Worm (Caenorhabditis elegans) whole organism, L4 larva: ENCODE results near the gene clc-23.

ENCODE experiments used
- F37D6.2 ChIP-seq: sonication (generic microtip); optimal IDR thresholded peaks from 2 replicates; lab custom pipeline; 2016; ENCODE audit warnings: mild to moderate bottlenecking, missing genetic modification characterization, missing compliant biosample characterization
- Y48G9A.11 ChIP-seq: fragments of 200-800 bp; sonication (Bioruptor generic); IDR thresholded peaks from 2 replicates; pipeline ENCODE4 v1.3.6; 2022; ENCODE audit warnings: missing genetic modification reagents, missing genetic modification characterization, missing compliant biosample characterization
- Y75B8A.6 ChIP-seq: fragments of 200-800 bp; sonication (Bioruptor generic); IDR thresholded peaks from 2 replicates; pipeline ENCODE4 v1.3.6; 2022; ENCODE audit warnings: missing genetic modification reagents, missing genetic modification characterization, missing compliant biosample characterization
- ZK546.5 ChIP-seq, 2 experiments: sonication (generic microtip); optimal IDR thresholded peaks; 2 replicates each; lab custom pipeline; 2017; ENCODE audit warnings: missing biosample characterization in 2 of 2, missing genetic modification characterization in 2 of 2
- aha-1 ChIP-seq: fragments of 150-350 bp; peaks from one replicate; lab custom pipeline; 2014; ENCODE audit warnings: missing biosample characterization, missing genetic modification characterization
- aly-2 ChIP-seq: sonication (generic microtip); optimal IDR thresholded peaks from 2 replicates; lab custom pipeline; 2018; ENCODE audit warnings: missing biosample characterization, missing genetic modification characterization
- ama-1 ChIP-seq: fragments of 150-350 bp; optimal IDR thresholded peaks from 2 replicates; lab custom pipeline; 2014; ENCODE audit warnings: inconsistent platforms, mixed read lengths
- ceh-20 ChIP-seq: fragments of 200-800 bp; sonication (Bioruptor generic); IDR thresholded peaks from 2 replicates; pipeline ENCODE4 v1.3.6; 2022; ENCODE audit warnings: missing genetic modification reagents, missing genetic modification characterization, missing compliant biosample characterization
- cey-2 ChIP-seq: sonication (generic microtip); optimal IDR thresholded peaks from 3 replicates; lab custom pipeline; 2017; ENCODE audit warnings: missing genetic modification characterization, mild to moderate bottlenecking, missing compliant biosample characterization, antibody characterized with exemption, borderline replicate concordance; ENCODE audit not compliant: insufficient read depth
- daf-16 ChIP-seq, 3 experiments: sonication (generic microtip); optimal IDR thresholded peaks; 2 replicates each; lab custom pipeline; 2016 to 2017; ENCODE audit warnings: missing genetic modification characterization in 3 of 3, missing genetic modification reagents in 3 of 3, mild to moderate bottlenecking in 2 of 3, missing compliant biosample characterization in 2 of 3, missing biosample characterization in 1 of 3, moderate library complexity in 1 of 3
- daf-8 ChIP-seq: fragments of 200-800 bp; sonication (Bioruptor generic); IDR thresholded peaks from 2 replicates; pipeline ENCODE4 v1.3.6; 2022; ENCODE audit warnings: missing genetic modification characterization, missing compliant biosample characterization
- dmd-6 ChIP-seq: fragments of 200-800 bp; sonication (Bioruptor generic); IDR thresholded peaks from 2 replicates; pipeline ENCODE4 v1.3.6; 2022; ENCODE audit warnings: missing genetic modification reagents, missing genetic modification characterization, missing compliant biosample characterization
- dpl-1 ChIP-seq: fragments of 150-350 bp; optimal IDR thresholded peaks from 2 replicates; lab custom pipeline; 2014; ENCODE audit warnings: missing biosample characterization, missing genetic modification reagents, missing genetic modification characterization
- fkh-10 ChIP-seq: fragments of 150-350 bp; optimal IDR thresholded peaks from 2 replicates; lab custom pipeline; 2014; ENCODE audit warnings: missing biosample characterization, missing genetic modification reagents, missing genetic modification characterization
- gei-8 ChIP-seq: fragments of 200-800 bp; sonication (Bioruptor generic); optimal IDR thresholded peaks from 2 replicates; lab custom pipeline; 2018; ENCODE audit warnings: mild to moderate bottlenecking, missing genetic modification characterization, missing compliant biosample characterization
- lin-13 ChIP-seq: fragments of 150-350 bp; optimal IDR thresholded peaks from 2 replicates; lab custom pipeline; 2014; ENCODE audit warnings: missing biosample characterization, missing genetic modification reagents, missing genetic modification characterization
- lin-38 ChIP-seq: fragments of 200-800 bp; sonication (Bioruptor generic); IDR thresholded peaks from 2 replicates; pipeline ENCODE4 v1.3.6; 2022; ENCODE audit warnings: missing genetic modification reagents, missing genetic modification characterization, missing compliant biosample characterization
- madf-5 ChIP-seq, 2 experiments: fragments of 200-800 bp; sonication (Bioruptor generic); IDR thresholded peaks; 2 replicates each; pipeline ENCODE4 v1.3.6; 2022; ENCODE audit warnings: missing compliant biosample characterization in 2 of 2, missing genetic modification characterization in 2 of 2
- mep-1 ChIP-seq: fragments of 150-350 bp; sonication (generic microtip); optimal IDR thresholded peaks from 3 replicates; lab custom pipeline; 2014; ENCODE audit warnings: missing biosample characterization, missing genetic modification characterization
- mxl-2 ChIP-seq: fragments of 200-800 bp; sonication (Bioruptor generic); conservative IDR thresholded peaks from 2 replicates; pipeline ENCODE4 v1.3.6; 2022; ENCODE audit warnings: missing genetic modification reagents, missing genetic modification characterization, missing compliant biosample characterization
- nhr-10 ChIP-seq: fragments of 150-350 bp; optimal IDR thresholded peaks from 2 replicates; lab custom pipeline; 2014; ENCODE audit warnings: missing biosample characterization, missing genetic modification characterization
- nhr-102 ChIP-seq: sonication (generic microtip); optimal IDR thresholded peaks from 2 replicates; lab custom pipeline; 2016; ENCODE audit warnings: mild to moderate bottlenecking, missing genetic modification characterization, moderate library complexity, missing compliant biosample characterization
- nhr-25 ChIP-seq: sonication (generic microtip); optimal IDR thresholded peaks from 2 replicates; lab custom pipeline; 2017; ENCODE audit warnings: missing genetic modification characterization, mild to moderate bottlenecking, missing compliant biosample characterization, antibody characterized with exemption, moderate library complexity, borderline replicate concordance; ENCODE audit not compliant: insufficient read depth
- nhr-28 ChIP-seq: fragments of 150-350 bp; optimal IDR thresholded peaks from 2 replicates; lab custom pipeline; 2014; ENCODE audit warnings: missing biosample characterization, missing genetic modification characterization
- nhr-48 ChIP-seq: sonication (generic microtip); optimal IDR thresholded peaks from 2 replicates; lab custom pipeline; 2016; ENCODE audit warnings: mild to moderate bottlenecking, missing genetic modification characterization, missing compliant biosample characterization
- nhr-6 ChIP-seq: fragments of 150-350 bp; optimal IDR thresholded peaks from 2 replicates; lab custom pipeline; 2014; ENCODE audit warnings: missing biosample characterization, missing genetic modification characterization
- nhr-77 ChIP-seq: fragments of 150-350 bp; optimal IDR thresholded peaks from 2 replicates; lab custom pipeline; 2014; ENCODE audit warnings: missing biosample characterization, missing genetic modification characterization
- php-3 ChIP-seq: fragments of 200-800 bp; sonication (Bioruptor generic); IDR thresholded peaks from 2 replicates; pipeline ENCODE4 v1.3.6; 2022; ENCODE audit warnings: missing genetic modification reagents, missing genetic modification characterization, missing compliant biosample characterization
- pqm-1 ChIP-seq: sonication (generic microtip); optimal IDR thresholded peaks from 2 replicates; lab custom pipeline; 2017; ENCODE audit warnings: missing biosample characterization, missing genetic modification characterization
- rbr-2 ChIP-seq: sonication (generic microtip); optimal IDR thresholded peaks from 2 replicates; lab custom pipeline; 2016; ENCODE audit warnings: missing genotype, missing genetic modification characterization, missing compliant biosample characterization
- snpc-1.2 ChIP-seq: fragments of 200-800 bp; sonication (Bioruptor generic); IDR thresholded peaks from 2 replicates; pipeline ENCODE4 v1.3.6; 2022; ENCODE audit warnings: missing genetic modification reagents, missing genetic modification characterization, missing compliant biosample characterization
- spr-1 ChIP-seq: sonication (generic microtip); optimal IDR thresholded peaks from 2 replicates; lab custom pipeline; 2016; ENCODE audit warnings: mild to moderate bottlenecking, missing genetic modification characterization, missing compliant biosample characterization
- spr-3 ChIP-seq: fragments of 200-800 bp; sonication (Bioruptor generic); optimal IDR thresholded peaks from 2 replicates; lab custom pipeline; 2018; ENCODE audit warnings: mild to moderate bottlenecking, missing genetic modification characterization, missing compliant biosample characterization
- tag-97 ChIP-seq: fragments of 200-800 bp; sonication (Bioruptor generic); IDR thresholded peaks from 2 replicates; pipeline ENCODE4 v1.3.6; 2022; ENCODE audit warnings: missing genetic modification characterization, missing compliant biosample characterization
- tra-1 ChIP-seq: fragments of 200-800 bp; sonication (Bioruptor generic); IDR thresholded peaks from 2 replicates; pipeline ENCODE4 v1.3.6; 2022; ENCODE audit warnings: missing genetic modification reagents, missing genetic modification characterization, missing compliant biosample characterization
- unc-130 ChIP-seq: sonication (generic microtip); optimal IDR thresholded peaks from 2 replicates; lab custom pipeline; 2016; ENCODE audit warnings: missing genetic modification reagents, missing genetic modification characterization, missing compliant biosample characterization
- unc-62 ChIP-seq, 3 experiments: fragments of 150-350 bp in 1 of 3; sonication (generic microtip); optimal IDR thresholded peaks in 2 of 3; peaks in 1 of 3; 1 replicate in 1 of 3; 2 replicates in 2 of 3; lab custom pipeline; 2014 to 2017; ENCODE audit warnings: missing biosample characterization in 3 of 3, missing genetic modification characterization in 3 of 3, missing genetic modification reagents in 3 of 3, missing genotype in 1 of 3
- vab-7 ChIP-seq: fragments of 200-800 bp; sonication (Bioruptor generic); IDR thresholded peaks from 2 replicates; pipeline ENCODE4 v1.3.6; 2022; ENCODE audit warnings: missing genetic modification reagents, missing genetic modification characterization, missing compliant biosample characterization
- zfp-3 ChIP-seq: fragments of 200-800 bp; sonication (Bioruptor generic); conservative IDR thresholded peaks from 2 replicates; pipeline ENCODE4 v1.3.6; 2022; ENCODE audit warnings: missing genetic modification reagents, missing genetic modification characterization, missing compliant biosample characterization

Gene clc-23

ce11 chrIII:1002510-1002909 lies 18.2 kb upstream of the clc-23 start, which contains the start of gene clec-150 (continued):
- no peak for TF ChIP-seq spr-3
- no peak for TF ChIP-seq mep-1 (tag; lab: Kevin White, UChicago)
- TF ChIP-seq ama-1, result no peak
- no peak for TF ChIP-seq snpc-1.2 (GFP tag; lab: Robert Waterston, UW)
- TF ChIP-seq daf-8 (GFP tag; lab: Robert Waterston, UW), result no peak
- no peak for TF ChIP-seq fkh-10 (GFP tag; lab: Kevin White, UChicago)
- no peak for TF ChIP-seq cey-2 (tag; lab: Kevin White, UChicago)
- no peak for TF ChIP-seq rbr-2 (tag; lab: Kevin White, UChicago)
- TF ChIP-seq gei-8, result no peak
- TF ChIP-seq tra-1 (GFP tag; lab: Robert Waterston, UW), result peak; percentile 74
- TF ChIP-seq Y75B8A.6, result no peak
- no peak for TF ChIP-seq F37D6.2
- TF ChIP-seq ceh-20 (GFP tag; lab: Robert Waterston, UW), result no peak
- TF ChIP-seq nhr-102, result peak; percentile 36
- TF ChIP-seq nhr-10 (tag; lab: Kevin White, UChicago), result no peak
- peak; percentile 92 for TF ChIP-seq pqm-1 (tag; lab: Kevin White, UChicago)
- TF ChIP-seq zfp-3, result no peak
- no peak for TF ChIP-seq nhr-6 (tag; lab: Kevin White, UChicago)
- TF ChIP-seq lin-13 (GFP tag; lab: Kevin White, UChicago), result no peak
- TF ChIP-seq nhr-48 (tag; lab: Kevin White, UChicago), result peak; percentile 71
- TF ChIP-seq nhr-25 (tag; lab: Kevin White, UChicago), result no peak
- TF ChIP-seq madf-5 (GFP tag; IDR thresholded peaks at IDR 0.05; lab: Robert Waterston, UW), result no peak
- TF ChIP-seq unc-62 (GFP tag; optimal IDR thresholded peaks at IDR 0.05 in 1 of 2; lab: Kevin White, UChicago), result no peak
- TF ChIP-seq unc-62 (tag; optimal IDR thresholded peaks at IDR 0.05; lab: Kevin White, UChicago), result no peak
- TF ChIP-seq aha-1 (tag; lab: Kevin White, UChicago), result no peak
- TF ChIP-seq vab-7 (GFP tag; lab: Robert Waterston, UW), result no peak
- peak; percentile 63 for TF ChIP-seq nhr-77 (tag; lab: Kevin White, UChicago)
- TF ChIP-seq lin-38 (GFP tag; lab: Robert Waterston, UW), result no peak
- TF ChIP-seq ZK546.5 (tag; optimal IDR thresholded peaks at IDR 0.05; lab: Kevin White, UChicago), result no peak
- peak; percentile 91 for TF ChIP-seq dmd-6 (GFP tag; lab: Robert Waterston, UW)
- TF ChIP-seq unc-130 (GFP tag; lab: Kevin White, UChicago), result no peak
- no peak for TF ChIP-seq daf-16 (GFP tag; optimal IDR thresholded peaks at IDR 0.05; lab: Kevin White, UChicago)
- TF ChIP-seq daf-16 (tag; optimal IDR thresholded peaks at IDR 0.05; lab: Kevin White, UChicago), result peak; percentile 79
- peak; percentile 63 for TF ChIP-seq php-3
- TF ChIP-seq nhr-28, result peak; percentile 78
- no peak for TF ChIP-seq mxl-2 (GFP tag; lab: Robert Waterston, UW)
- no peak for TF ChIP-seq spr-1
- no peak for TF ChIP-seq Y48G9A.11 (GFP tag; lab: Robert Waterston, UW)
- TF ChIP-seq dpl-1 (GFP tag; lab: Kevin White, UChicago), result no peak
- no peak for TF ChIP-seq tag-97 (GFP tag; lab: Robert Waterston, UW)

DNA sequence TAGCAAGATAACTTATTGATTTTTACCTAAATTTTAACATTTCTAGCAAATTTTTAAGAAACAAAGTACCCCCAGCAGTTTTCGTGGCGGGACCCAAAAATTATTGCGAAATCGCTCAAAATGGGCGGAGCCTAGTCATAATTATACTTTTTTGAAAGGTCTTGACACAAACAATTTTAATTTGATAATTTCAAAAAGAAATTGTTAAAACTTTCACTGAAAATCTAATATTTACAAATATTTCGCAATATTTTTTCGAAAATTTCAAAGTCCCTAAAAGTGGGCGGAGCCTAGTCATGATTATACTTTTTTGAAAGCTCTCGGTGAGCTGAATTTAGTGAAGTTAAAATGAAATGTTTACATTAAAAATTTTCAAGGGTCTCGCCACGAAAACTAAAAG lies 16.3 kb upstream of the clc-23 start:
- TF ChIP-seq daf-16 (GFP tag; optimal IDR thresholded peaks at IDR 0.05; lab: Kevin White, UChicago) (no peak), daf-16 (tag; optimal IDR thresholded peaks at IDR 0.05; lab: Kevin White, UChicago) (no peak), Y75B8A.6 (no peak), aly-2 (tag; lab: Kevin White, UChicago) (no peak), pqm-1 (tag; lab: Kevin White, UChicago) (no peak), lin-38 (GFP tag; lab: Robert Waterston, UW) (no peak), nhr-48 (tag; lab: Kevin White, UChicago) (no peak)
